Fruit fly (Drosophila melanogaster) whole organism, embryonic: ENCODE results near the gene Nepl7.
A peak's percentile ranks its signal among the peaks of the same experiment; 100 is the strongest.

Experiments used
- CG10267 ChIP-seq: fragments of 200-800 bp; sonication (Bioruptor generic); optimal IDR thresholded peaks from 2 replicates; lab custom pipeline; 2018; ENCODE audit warnings: missing biosample characterization, mild to moderate bottlenecking, missing genetic modification characterization, moderate library complexity
- CG12104 ChIP-seq: fragments of 200-800 bp; sonication (Bioruptor generic); optimal IDR thresholded peaks from 3 replicates; lab custom pipeline; 2016; ENCODE audit warnings: missing biosample characterization, missing genetic modification characterization
- CG12659 ChIP-seq: fragments of 200-800 bp; sonication (Bioruptor generic); optimal IDR thresholded peaks from 3 replicates; lab custom pipeline; 2017; ENCODE audit warnings: mild to moderate bottlenecking, missing biosample characterization, missing genetic modification reagents, missing genetic modification characterization
- CG13123 ChIP-seq: fragments of 200-800 bp; sonication (Bioruptor generic); optimal IDR thresholded peaks from 2 replicates; lab custom pipeline; 2016; ENCODE audit warnings: missing biosample characterization, missing genetic modification characterization
- CG17612 ChIP-seq: fragments of 200-800 bp; sonication (Bioruptor generic); IDR thresholded peaks from 2 replicates; pipeline ENCODE4 v1.3.6; 2022; ENCODE audit warnings: missing biosample characterization, missing genetic modification characterization
- CG17802 ChIP-seq: fragments of 200-800 bp; sonication (Bioruptor generic); optimal IDR thresholded peaks from 2 replicates; lab custom pipeline; 2018; ENCODE audit warnings: missing biosample characterization, mild to moderate bottlenecking, missing genetic modification characterization, moderate library complexity
- CG17829 ChIP-seq: fragments of 200-800 bp; optimal IDR thresholded peaks from 2 replicates; lab custom pipeline; 2019; ENCODE audit warnings: missing biosample characterization, mild to moderate bottlenecking, missing genetic modification characterization, moderate library complexity
- CG2202 ChIP-seq: fragments of 200-800 bp; sonication (Bioruptor generic); optimal IDR thresholded peaks from 2 replicates; lab custom pipeline; 2018; ENCODE audit warnings: missing biosample characterization, mild to moderate bottlenecking, missing genetic modification characterization
- CG30020 ChIP-seq: fragments of 200-800 bp; optimal IDR thresholded peaks from 2 replicates; lab custom pipeline; 2019; ENCODE audit warnings: missing biosample characterization, mild to moderate bottlenecking, missing genetic modification characterization, moderate library complexity
- CG30403 ChIP-seq: fragments of 200-800 bp; sonication (Bioruptor generic); optimal IDR thresholded peaks from 3 replicates; lab custom pipeline; 2016; ENCODE audit warnings: missing biosample characterization, missing genetic modification characterization
- CG31224 ChIP-seq: fragments of 200-800 bp; sonication (Bioruptor generic); IDR thresholded peaks from 2 replicates; pipeline ENCODE4 v1.3.6; 2022; ENCODE audit warnings: missing biosample characterization, missing genetic modification characterization
- CG32767 ChIP-seq: fragments of 200-800 bp; sonication (Bioruptor generic); IDR thresholded peaks from 2 replicates; pipeline ENCODE4 v1.3.6; 2022; ENCODE audit warnings: missing biosample characterization, missing genetic modification characterization
- CG32772 ChIP-seq: fragments of 200-800 bp; sonication (Bioruptor generic); IDR thresholded peaks from 2 replicates; pipeline ENCODE4 v1.3.6; 2022; ENCODE audit warnings: missing biosample characterization, missing genetic modification characterization
- CG34376 ChIP-seq: fragments of 200-800 bp; sonication (Bioruptor generic); optimal IDR thresholded peaks from 2 replicates; lab custom pipeline; 2018; ENCODE audit warnings: missing biosample characterization, mild to moderate bottlenecking, missing genetic modification characterization
- CG5245 ChIP-seq: fragments of 200-800 bp; sonication (Bioruptor generic); optimal IDR thresholded peaks from 3 replicates; lab custom pipeline; 2016; ENCODE audit warnings: missing biosample characterization, missing genetic modification characterization
- CG9727 ChIP-seq: fragments of 200-800 bp; sonication (Bioruptor generic); optimal IDR thresholded peaks from 3 replicates; lab custom pipeline; 2017; ENCODE audit warnings: missing biosample characterization, mild to moderate bottlenecking, missing genetic modification characterization
- CG9932 ChIP-seq: fragments of 200-800 bp; sonication (Bioruptor generic); IDR thresholded peaks from 2 replicates; pipeline ENCODE4 v1.3.6; 2022; ENCODE audit warnings: missing biosample characterization, missing genetic modification characterization
- Camta ChIP-seq: fragments of 200-800 bp; sonication (Bioruptor generic); optimal IDR thresholded peaks from 2 replicates; lab custom pipeline; 2016; ENCODE audit warnings: missing biosample characterization, missing genetic modification characterization
- Deaf1 ChIP-seq: fragments of 200-800 bp; optimal IDR thresholded peaks from 3 replicates; lab custom pipeline; 2019; ENCODE audit warnings: missing biosample characterization, mild to moderate bottlenecking, missing genetic modification characterization, moderate library complexity
- Dp ChIP-seq: fragments of 200-800 bp; sonication (Bioruptor generic); optimal IDR thresholded peaks from 2 replicates; lab custom pipeline; 2018; ENCODE audit warnings: missing biosample characterization, mild to moderate bottlenecking, missing genetic modification characterization, moderate library complexity
- Fer1 ChIP-seq: fragments of 200-800 bp; sonication (Bioruptor generic); optimal IDR thresholded peaks from 2 replicates; lab custom pipeline; 2017; ENCODE audit warnings: missing biosample characterization, mild to moderate bottlenecking, missing genetic modification characterization
- Hr3 ChIP-seq: fragments of 200-800 bp; sonication (Bioruptor generic); optimal IDR thresholded peaks from 3 replicates; lab custom pipeline; 2016; ENCODE audit warnings: missing biosample characterization, missing genetic modification characterization
- Lim3 ChIP-seq: fragments of 200-800 bp; sonication (Bioruptor generic); IDR thresholded peaks from 2 replicates; pipeline ENCODE4 v1.3.6; 2022; ENCODE audit warnings: missing biosample characterization, missing genetic modification characterization
- Meics ChIP-seq: fragments of 200-800 bp; sonication (Bioruptor generic); optimal IDR thresholded peaks from 2 replicates; lab custom pipeline; 2017; ENCODE audit warnings: missing biosample characterization, mild to moderate bottlenecking, missing genetic modification characterization
- Pdp1 ChIP-seq, 2 experiments: fragments of 200-800 bp; sonication (Bioruptor generic); optimal IDR thresholded peaks; 3 replicates each; lab custom pipeline; 2016; ENCODE audit warnings: missing biosample characterization in 2 of 2, missing genetic modification characterization in 2 of 2, mild to moderate bottlenecking in 1 of 2, moderate library complexity in 1 of 2
- Xbp1 ChIP-seq: fragments of 200-800 bp; sonication (Bioruptor generic); optimal IDR thresholded peaks from 3 replicates; lab custom pipeline; 2016; ENCODE audit warnings: missing biosample characterization, mild to moderate bottlenecking, missing genetic modification characterization
- YL-1 ChIP-seq: fragments of 200-800 bp; sonication (Bioruptor generic); optimal IDR thresholded peaks from 3 replicates; lab custom pipeline; 2017; ENCODE audit warnings: missing biosample characterization, mild to moderate bottlenecking, missing genetic modification characterization
- amos ChIP-seq: fragments of 200-800 bp; sonication (Bioruptor generic); IDR thresholded peaks from 2 replicates; pipeline ENCODE4 v1.3.6; 2022; ENCODE audit warnings: missing biosample characterization, missing genetic modification characterization; ENCODE audit not compliant: partially characterized antibody
- cad ChIP-seq: fragments of >200 bp; optimal IDR thresholded peaks from 2 replicates; lab custom pipeline; 2017; ENCODE audit warnings: missing biosample characterization, missing genetic modification characterization
- chn ChIP-seq: fragments of 200-800 bp; sonication (Bioruptor generic); optimal IDR thresholded peaks from 2 replicates; lab custom pipeline; 2016; ENCODE audit warnings: missing biosample characterization, missing genetic modification characterization
- exex ChIP-seq: fragments of 200-800 bp; sonication (Bioruptor generic); optimal IDR thresholded peaks from 4 replicates; lab custom pipeline; 2018; ENCODE audit warnings: missing biosample characterization, mild to moderate bottlenecking, missing genetic modification characterization, moderate library complexity
- fd96Cb ChIP-seq: fragments of 200-800 bp; sonication (Bioruptor generic); optimal IDR thresholded peaks from 2 replicates; lab custom pipeline; 2018; ENCODE audit warnings: missing biosample characterization, mild to moderate bottlenecking, missing genetic modification characterization, moderate library complexity
- grn ChIP-seq: fragments of 200-800 bp; sonication (Bioruptor generic); optimal IDR thresholded peaks from 3 replicates; lab custom pipeline; 2017; ENCODE audit warnings: missing biosample characterization, missing genetic modification characterization
- insv ChIP-seq, 2 experiments: fragments of 200-800 bp; sonication (Bioruptor generic); optimal IDR thresholded peaks; 3 replicates each; lab custom pipeline; 2016 to 2018; ENCODE audit warnings: missing biosample characterization in 2 of 2, missing genetic modification characterization in 2 of 2
- mam ChIP-seq: fragments of 200-800 bp; sonication (Bioruptor generic); optimal IDR thresholded peaks from 3 replicates; lab custom pipeline; 2016; ENCODE audit warnings: missing biosample characterization, missing genetic modification characterization
- mirr ChIP-seq: fragments of 200-800 bp; sonication (Bioruptor generic); optimal IDR thresholded peaks from 3 replicates; lab custom pipeline; 2018; ENCODE audit warnings: missing biosample characterization, mild to moderate bottlenecking, missing genetic modification characterization
- nau ChIP-seq: fragments of 200-800 bp; sonication (Bioruptor generic); optimal IDR thresholded peaks from 3 replicates; lab custom pipeline; 2017; ENCODE audit warnings: missing biosample characterization, mild to moderate bottlenecking, missing genetic modification characterization, missing genetic modification reagents
- nmo ChIP-seq: fragments of 200-800 bp; sonication (Bioruptor generic); optimal IDR thresholded peaks from 2 replicates; lab custom pipeline; 2018; ENCODE audit warnings: missing biosample characterization, mild to moderate bottlenecking, missing genetic modification characterization, moderate library complexity
- pb ChIP-seq: fragments of 200-800 bp; sonication (Bioruptor generic); optimal IDR thresholded peaks from 3 replicates; lab custom pipeline; 2016; ENCODE audit warnings: missing biosample characterization, missing genetic modification characterization
- pfk ChIP-seq: fragments of 200-800 bp; sonication (Bioruptor generic); optimal IDR thresholded peaks from 2 replicates; lab custom pipeline; 2018; ENCODE audit warnings: missing biosample characterization, mild to moderate bottlenecking, missing genetic modification characterization, moderate library complexity
- prd ChIP-seq, 3 experiments: fragments of >200 bp in 2 of 3; fragments of 200-800 bp in 1 of 3; sonication (Bioruptor generic) in 1 of 3; optimal IDR thresholded peaks in 2 of 3; IDR thresholded peaks in 1 of 3; 2 replicates in 2 of 3; 3 replicates in 1 of 3; pipeline versions ENCODE4 v1.3.6 to Lab custom; 2017 to 2022; ENCODE audit warnings: missing biosample characterization in 1 of 3, missing genetic modification characterization in 1 of 3
- pum ChIP-seq: fragments of 200-800 bp; sonication (Bioruptor generic); optimal IDR thresholded peaks from 2 replicates; lab custom pipeline; 2016; ENCODE audit warnings: missing biosample characterization, missing genetic modification characterization
- shn ChIP-seq: fragments of 200-800 bp; sonication (Bioruptor generic); optimal IDR thresholded peaks from 3 replicates; lab custom pipeline; 2016; ENCODE audit warnings: missing biosample characterization, missing genetic modification characterization
- sug ChIP-seq: fragments of 200-800 bp; optimal IDR thresholded peaks from 2 replicates; lab custom pipeline; 2019; ENCODE audit warnings: missing biosample characterization, mild to moderate bottlenecking, missing genetic modification characterization, moderate library complexity
- tll ChIP-seq, 2 experiments: fragments of 200-800 bp in 1 of 2; fragments of >200 bp in 1 of 2; sonication (Bioruptor generic) in 1 of 2; optimal IDR thresholded peaks; 2 replicates each; lab custom pipeline; 2017 to 2019; ENCODE audit warnings: missing biosample characterization in 2 of 2, missing genetic modification characterization in 2 of 2, mild to moderate bottlenecking in 1 of 2, moderate library complexity in 1 of 2
- toy ChIP-seq: fragments of 200-800 bp; sonication (Bioruptor generic); IDR thresholded peaks from 2 replicates; pipeline ENCODE4 v1.3.6; 2022; ENCODE audit warnings: missing biosample characterization, missing genetic modification characterization
- usp ChIP-seq: fragments of >200 bp; optimal IDR thresholded peaks from 2 replicates; lab custom pipeline; 2017; ENCODE audit warnings: missing biosample characterization, missing genetic modification characterization
- vnd ChIP-seq: fragments of 200-800 bp; sonication (Bioruptor generic); IDR thresholded peaks from 3 replicates; pipeline ENCODE4 v1.3.6; 2022; ENCODE audit warnings: missing biosample characterization, missing genetic modification characterization; ENCODE audit not compliant: partially characterized antibody

Gene Nepl7

DNA sequence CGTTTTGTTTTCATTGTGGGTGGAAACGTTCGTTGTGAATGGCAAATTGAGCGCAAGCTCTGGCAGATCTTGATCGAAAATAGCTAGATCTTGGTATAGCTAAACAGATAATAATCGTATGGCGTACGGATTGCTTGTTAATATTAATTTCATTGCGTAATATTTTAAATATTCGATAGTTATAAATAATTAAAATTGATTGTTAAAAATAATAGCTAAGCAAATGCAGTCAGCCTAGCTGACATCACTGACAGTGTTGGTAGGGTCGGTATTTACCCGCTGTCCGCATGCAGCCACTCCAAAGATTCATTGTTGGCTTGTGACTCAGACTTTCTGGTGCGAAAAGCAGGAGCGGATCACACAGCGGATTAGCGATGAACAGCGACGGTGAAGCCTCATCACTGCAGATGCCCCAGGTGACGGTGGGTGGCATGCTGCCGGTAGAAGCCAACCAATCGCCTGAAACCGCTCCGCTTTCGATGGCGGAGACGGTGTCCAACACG lies 35.0 kb upstream of the Nepl7 start, which contains the start of the genes CG5776 and spict (continued):
- no peak for TF ChIP-seq cad (GFP tag; lab: Kevin White, UChicago)
- peak; percentile 15 for TF ChIP-seq shn
- peak; percentile 87 for TF ChIP-seq CG10267
- no peak for TF ChIP-seq CG5245 (GFP tag; lab: Kevin White, UChicago)
- TF ChIP-seq CG13123: no peak
- TF ChIP-seq pfk (GFP tag; lab: Kevin White, UChicago): no peak
- peak; percentile 60 for TF ChIP-seq YL-1 (GFP tag; lab: Kevin White, UChicago)
- no peak; the same call in 1 of the 2 replicates for TF ChIP-seq CG32767 (GFP tag; lab: Robert Waterston, UW)
- no peak for TF ChIP-seq CG12104
- TF ChIP-seq toy: 0 out of 2 replicates have a peak, but pooled peaks have one; percentile 5
- peak; percentile 72 for TF ChIP-seq CG9727 (GFP tag; lab: Kevin White, UChicago)
- peak; percentile 58 for TF ChIP-seq CG30020
- TF ChIP-seq Lim3: no peak
- no peak for TF ChIP-seq Deaf1 (tag; lab: Kevin White, UChicago)

dm6 chr2L:12701498-12701897 lies 32.0 kb upstream of the Nepl7 start:
- peak; percentile 48 for TF ChIP-seq sug (tag; lab: Kevin White, UChicago)
- TF ChIP-seq Xbp1 (GFP tag; lab: Kevin White, UChicago): no peak
- TF ChIP-seq pum (GFP tag; lab: Kevin White, UChicago): no peak
- TF ChIP-seq Hr3: no peak
- no peak for TF ChIP-seq CG2202 (tag; lab: Kevin White, UChicago)
- TF ChIP-seq insv (GFP tag; optimal IDR thresholded peaks at IDR 0.05; lab: Kevin White, UChicago): no peak
- TF ChIP-seq CG17802 (tag; lab: Kevin White, UChicago): no peak
- no peak for TF ChIP-seq amos (GFP tag; lab: Robert Waterston, UW)
- TF ChIP-seq mirr (GFP tag; lab: Kevin White, UChicago): peak; percentile 42
- no peak for TF ChIP-seq CG9932
- peak; percentile 88 for TF ChIP-seq exex (tag; lab: Kevin White, UChicago)
- no peak for TF ChIP-seq tll (GFP tag; optimal IDR thresholded peaks at IDR 0.05; lab: Kevin White, UChicago)
- TF ChIP-seq CG34376: peak; percentile 24
- TF ChIP-seq CG31224 (GFP tag; lab: Robert Waterston, UW): no peak
- no peak for TF ChIP-seq Camta
- TF ChIP-seq grn: peak; percentile 46
- no peak for TF ChIP-seq CG12659 (GFP tag; lab: Kevin White, UChicago)
- peak in 1 of 2 experiments; percentile 81 for TF ChIP-seq Pdp1 (GFP tag; optimal IDR thresholded peaks at IDR 0.05; lab: Kevin White, UChicago)

DNA sequence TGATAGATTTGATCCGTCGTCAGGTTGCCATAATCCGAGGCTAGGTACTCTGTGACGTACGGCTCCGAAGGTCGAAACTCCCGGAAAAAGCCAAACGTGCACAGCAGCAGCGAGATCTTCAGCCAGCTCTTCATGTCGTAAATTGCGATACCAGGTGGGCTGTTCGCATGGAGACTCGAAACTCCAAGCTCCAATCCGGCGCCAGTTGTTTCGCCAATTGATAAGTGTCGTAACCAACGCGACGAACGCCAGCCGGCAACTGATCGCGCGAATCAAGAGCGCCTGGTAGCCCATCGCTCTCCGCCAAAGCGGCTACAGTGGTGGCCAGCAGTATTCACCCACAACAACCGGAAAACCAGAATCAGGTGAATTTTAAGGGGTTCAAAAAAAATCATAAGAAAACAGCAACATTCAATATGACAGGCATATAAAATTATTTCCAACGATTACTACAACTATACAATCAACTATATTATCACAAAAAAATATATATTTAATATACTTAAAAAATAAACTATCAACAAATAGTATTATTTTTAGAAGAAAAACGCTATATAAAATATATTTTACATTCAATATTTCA lies 31.0 kb upstream of the Nepl7 start, which contains the start of gene CG17036:
CG17036 (minus strand) TSS at position 366 of the 583 bp plus-strand sequence.
- TF ChIP-seq Meics (GFP tag; lab: Kevin White, UChicago) (peak; percentile 52), CG32772 (GFP tag; lab: Robert Waterston, UW) (no peak), mam (GFP tag; lab: Kevin White, UChicago) (no peak), pb (GFP tag; lab: Kevin White, UChicago) (no peak), Fer1 (GFP tag; lab: Kevin White, UChicago) (peak; percentile 31), usp (GFP tag; lab: Kevin White, UChicago) (no peak), CG17612 (GFP tag; lab: Robert Waterston, UW) (no peak), nmo (GFP tag; lab: Kevin White, UChicago) (peak; percentile 18), prd (optimal IDR thresholded peaks at IDR 0.05; lab: Kevin White, UChicago) (no peak), prd (GFP tag; IDR thresholded peaks at IDR 0.05; lab: Robert Waterston, UW) (peak; percentile 37; the same call in 1 of the 3 replicates), chn (no peak), Dp (no peak), fd96Cb (tag; lab: Kevin White, UChicago) (no peak), vnd (no peak), nau (GFP tag; lab: Kevin White, UChicago) (no peak), CG9727 (GFP tag; lab: Kevin White, UChicago) (peak; percentile 52), tll (GFP tag; optimal IDR thresholded peaks at IDR 0.05; lab: Kevin White, UChicago) (no peak), CG17829 (tag; lab: Kevin White, UChicago) (peak; percentile 25), CG30403 (GFP tag; lab: Kevin White, UChicago) (peak; percentile 16)
